Worm (Caenorhabditis elegans) whole organism, dauer: ENCODE measurements around the gene inx-1.

Experiments used
- unc-62 ChIP-seq: sonication (generic microtip); optimal IDR thresholded peaks from 2 replicates; lab custom pipeline; 2017; ENCODE audit warnings: missing biosample characterization, missing genetic modification reagents, missing genetic modification characterization

inx-1 gene

DNA sequence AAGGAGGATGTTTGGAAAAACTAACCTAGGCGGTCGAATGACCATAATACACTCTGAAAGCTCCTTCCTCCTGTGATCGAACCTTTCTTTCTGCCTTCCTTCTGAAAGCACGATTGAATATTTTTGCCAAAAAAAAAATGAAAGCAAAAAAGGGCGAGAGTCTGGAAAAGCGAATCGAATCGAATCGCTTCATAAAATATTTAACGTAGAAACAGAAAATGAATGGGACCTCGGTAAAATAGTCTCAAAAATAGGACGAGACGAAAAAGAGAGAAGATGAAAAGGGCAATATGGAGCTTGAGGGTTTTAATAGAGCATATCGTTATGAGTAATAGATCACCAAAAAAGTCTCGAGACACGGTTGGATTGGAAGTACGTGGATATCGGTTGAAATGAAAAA lies at the start of gene inx-1:
TSS of gene inx-1 (minus strand) at position 101 of the 400 bp plus-strand sequence.
- TF ChIP-seq unc-62 (GFP tag; lab: Kevin White, UChicago) = no peak

DNA sequence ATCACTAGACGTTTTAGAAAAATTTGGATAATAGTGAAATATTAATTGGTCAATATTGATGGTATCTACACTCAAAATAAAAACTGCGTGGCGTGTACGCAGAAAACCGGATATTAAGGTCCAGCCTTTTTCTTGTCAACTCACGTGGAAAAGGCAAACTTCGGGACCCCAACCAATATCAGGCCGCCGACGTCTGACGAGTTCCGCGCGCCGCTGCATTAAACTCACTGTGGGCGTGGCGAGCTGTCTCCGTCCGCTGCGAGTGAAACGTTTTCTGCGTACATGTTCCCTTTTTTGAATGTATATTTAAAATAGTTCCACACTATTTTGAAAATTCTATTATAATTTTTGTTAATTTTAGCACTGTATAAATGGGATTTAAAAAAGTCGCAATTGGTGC lies 49.7 kb upstream of the inx-1 start:
- TF ChIP-seq unc-62 (GFP tag; lab: Kevin White, UChicago) = no peak

DNA sequence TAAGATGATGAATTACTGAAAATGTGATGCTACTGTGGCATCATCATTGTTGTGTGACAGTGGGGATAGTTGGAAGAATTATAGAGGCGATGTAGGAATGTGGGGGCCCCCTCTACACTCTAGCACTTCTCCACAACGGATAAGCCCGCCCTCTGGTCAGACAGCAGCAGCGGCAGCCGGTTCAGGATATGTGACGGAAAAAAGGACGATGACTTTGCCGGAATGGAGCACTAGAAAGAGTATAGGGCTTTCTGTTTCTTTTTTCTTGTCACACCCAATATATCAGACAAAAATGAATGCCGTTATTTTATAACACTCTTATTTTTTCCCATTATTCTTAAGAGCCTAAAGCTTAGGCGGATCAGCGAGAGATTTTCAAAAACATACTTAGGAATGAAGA lies 49.3 kb upstream of the inx-1 start, which contains the start of gene tyra-2:
TSS of gene tyra-2 (minus strand) at position 101 of the 400 bp plus-strand sequence.
- no peak for TF ChIP-seq unc-62 (GFP tag; lab: Kevin White, UChicago)

DNA sequence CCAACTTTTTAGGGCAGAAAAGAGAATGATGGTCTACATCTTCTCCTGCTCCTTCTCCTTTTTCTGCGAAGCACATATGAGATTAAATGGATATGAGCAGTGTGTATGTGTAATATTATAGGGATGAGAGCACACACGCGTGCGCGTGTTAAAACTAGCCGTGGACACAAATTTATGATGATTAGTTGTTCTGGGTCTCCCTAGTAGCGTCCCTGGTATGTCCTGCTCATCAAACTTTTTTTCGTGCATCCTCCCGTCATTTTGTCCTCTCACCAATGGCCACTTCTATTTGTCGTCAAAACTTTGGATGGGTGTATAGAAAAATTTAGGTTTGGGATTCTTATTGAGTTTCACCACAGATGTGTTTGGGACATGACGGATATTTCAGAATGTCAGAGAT lies 45.7 kb upstream of the inx-1 start:
- TF ChIP-seq unc-62 (GFP tag; lab: Kevin White, UChicago) = no peak

DNA sequence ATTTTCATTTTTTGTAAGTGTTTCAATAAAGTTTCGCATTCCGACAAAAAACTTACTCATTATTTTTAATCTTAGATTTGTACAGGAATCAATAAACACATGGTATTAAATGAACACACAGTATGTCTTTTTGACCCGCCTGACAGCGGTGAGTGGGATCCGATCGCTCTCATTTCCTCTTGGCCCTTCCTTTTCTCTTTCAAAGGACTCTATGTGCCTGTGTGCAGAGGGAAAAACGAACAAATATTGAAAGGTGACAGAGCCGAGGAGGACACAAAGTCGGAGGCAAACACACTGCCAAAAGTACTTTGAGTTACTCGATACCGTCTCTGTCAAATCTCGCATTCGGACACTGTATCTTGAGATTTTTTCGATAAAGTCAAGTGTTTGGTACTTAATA lies 40.2 kb upstream of the inx-1 start, which contains the start of the genes F01E11.20 and tsp-16:
TSS of gene F01E11.20 (minus strand) at position 101 of the 400 bp plus-strand sequence.
TSS of gene tsp-16 (minus strand) at position 173 of the 400 bp plus-strand sequence.
- no peak for TF ChIP-seq unc-62 (GFP tag; lab: Kevin White, UChicago)

DNA sequence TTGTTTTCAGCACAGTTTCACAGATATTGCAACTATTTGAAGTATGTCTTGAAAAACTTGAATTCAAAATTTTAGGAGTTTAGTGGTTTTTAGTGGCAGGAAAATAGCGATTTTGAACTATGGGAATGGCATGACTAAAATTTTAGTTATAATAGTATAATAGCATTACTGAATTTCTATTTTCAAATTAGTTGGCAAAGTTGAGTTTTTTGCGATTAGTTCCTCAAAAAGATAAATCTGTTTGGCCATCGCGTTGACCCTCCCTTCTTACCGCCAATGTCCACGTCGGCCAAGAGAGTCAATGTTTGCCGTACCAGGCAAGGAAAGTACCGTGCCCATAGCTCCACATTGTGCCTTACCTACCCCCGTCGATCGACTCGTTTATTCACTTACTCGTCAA lies 35.2 kb upstream of the inx-1 start, which contains the start of gene ugt-57:
TSS of gene ugt-57 (plus strand) at position 301 of the 400 bp plus-strand sequence.
- no peak for TF ChIP-seq unc-62 (GFP tag; lab: Kevin White, UChicago)

DNA sequence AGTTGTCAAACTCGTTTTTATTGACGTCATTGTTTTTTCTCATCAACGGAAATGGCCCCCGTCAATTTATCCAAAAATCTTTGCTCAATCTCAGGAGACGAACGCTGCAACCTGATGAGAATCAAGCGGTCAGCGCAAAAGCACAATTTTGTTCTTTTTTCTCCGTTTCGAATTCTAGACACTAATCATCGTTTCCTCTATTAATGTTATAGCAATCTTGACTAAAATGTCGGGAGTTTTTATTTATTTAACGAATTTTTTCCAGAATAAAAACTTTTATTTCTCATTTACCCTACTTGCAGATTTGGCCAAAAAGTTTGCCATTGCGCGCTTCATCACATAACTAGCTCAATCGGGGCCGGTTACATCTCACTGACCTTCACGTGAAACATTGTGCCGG lies 33.1 kb upstream of the inx-1 start, which contains the start of gene F01E11.18:
TSS of gene F01E11.18 (plus strand) at position 301 of the 400 bp plus-strand sequence.
- TF ChIP-seq unc-62 (GFP tag; lab: Kevin White, UChicago) = no peak

DNA sequence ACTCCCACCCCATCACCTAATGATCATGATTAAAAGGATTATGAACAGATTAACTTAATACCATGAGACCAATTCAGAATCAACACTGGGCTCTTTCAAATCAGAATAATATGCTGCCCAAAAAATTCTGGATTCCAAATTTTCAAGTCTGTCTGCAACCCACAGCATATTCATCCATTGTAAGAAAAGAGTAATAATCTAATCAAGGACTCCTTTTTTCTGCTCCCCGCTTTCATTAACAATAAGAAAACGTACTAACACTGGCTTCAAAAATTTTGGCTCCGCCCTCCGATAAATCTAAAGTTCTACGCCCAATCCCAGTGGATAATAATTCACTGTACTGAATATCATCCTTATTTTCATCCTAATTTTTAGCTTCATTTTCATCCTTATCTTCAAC lies 32.0 kb upstream of the inx-1 start:
- TF ChIP-seq unc-62 (GFP tag; lab: Kevin White, UChicago) = no peak

DNA sequence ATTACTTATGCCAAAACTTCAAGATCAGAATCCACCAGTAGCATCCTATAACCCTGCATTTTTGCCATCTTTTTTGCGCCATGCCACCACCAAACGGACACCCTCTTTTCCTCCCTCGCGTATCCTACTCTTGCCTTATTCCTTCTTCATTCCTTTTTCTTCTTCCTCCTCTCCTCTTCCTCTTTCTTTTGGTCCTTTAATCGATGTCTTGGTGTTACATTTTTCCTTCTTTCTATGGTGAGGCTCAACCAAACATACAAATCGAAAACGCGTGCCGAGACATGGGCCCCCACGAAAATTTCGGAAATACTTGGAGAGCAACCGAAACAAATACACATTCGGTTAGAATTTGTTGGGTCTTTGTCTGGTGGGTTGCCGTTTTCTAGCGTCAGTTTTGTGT lies 15.1 kb upstream of the inx-1 start:
- no peak for TF ChIP-seq unc-62 (GFP tag; lab: Kevin White, UChicago)

DNA sequence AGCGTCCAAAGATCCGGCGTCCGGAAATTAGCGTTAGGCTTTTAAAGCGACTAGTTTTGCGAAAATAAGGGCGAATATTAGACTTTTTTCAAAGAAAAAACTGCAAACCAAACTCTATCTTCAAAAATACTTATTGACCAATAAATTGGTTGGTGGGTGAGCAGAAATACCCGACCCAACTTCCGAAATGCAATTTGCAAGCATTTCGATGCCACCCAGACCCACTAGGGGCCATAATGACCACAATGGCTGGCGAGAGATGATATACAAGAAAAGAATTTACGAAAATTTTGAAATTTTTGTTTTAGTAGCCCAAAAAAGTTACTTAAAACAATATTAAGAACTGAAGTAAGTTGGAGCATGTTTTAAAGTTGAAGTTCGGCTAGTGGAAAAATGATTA lies 13.9 kb upstream of the inx-1 start:
- no peak for TF ChIP-seq unc-62 (GFP tag; lab: Kevin White, UChicago)

DNA sequence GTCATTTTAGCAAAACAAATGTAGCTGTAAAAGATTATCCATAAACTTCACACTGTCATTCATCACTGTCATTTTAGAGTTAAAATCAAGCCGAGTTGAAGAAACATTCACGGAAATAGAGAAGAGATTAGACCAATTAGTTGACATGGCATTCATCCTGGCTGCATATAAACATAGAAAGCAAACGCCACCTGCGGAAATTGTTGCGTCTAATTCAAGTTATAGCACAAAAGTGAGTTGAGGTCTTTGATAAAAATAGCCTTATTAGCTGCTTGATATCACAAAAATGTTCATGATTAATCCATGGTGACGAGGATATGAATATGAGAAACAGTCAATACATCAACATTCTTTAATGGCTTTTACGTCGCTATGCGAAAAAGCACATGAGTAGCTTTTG lies 12.4 kb upstream of the inx-1 start:
- TF ChIP-seq unc-62 (GFP tag; lab: Kevin White, UChicago) = no peak

DNA sequence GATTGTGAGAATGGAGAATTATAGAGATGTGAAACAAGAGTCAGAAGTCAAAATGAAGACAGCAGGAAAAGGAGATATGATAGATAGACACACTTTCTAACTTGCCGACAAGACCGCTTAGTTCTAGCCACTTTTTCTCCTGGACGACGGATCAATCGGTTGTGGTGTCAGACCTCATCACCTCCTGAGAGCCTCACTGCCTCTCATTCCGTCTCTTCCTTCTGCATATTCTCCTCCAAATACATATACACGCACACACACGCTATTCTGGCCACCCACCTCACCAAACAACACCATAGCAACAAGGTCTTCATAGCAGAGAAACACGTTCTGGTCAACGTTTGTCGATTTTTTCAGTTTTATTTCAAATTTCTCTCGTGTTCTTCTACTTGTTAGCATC lies 10.9 kb upstream of the inx-1 start, which contains the start of gene F01E11.3:
TSS of gene F01E11.3 (plus strand) at position 301 of the 400 bp plus-strand sequence.
- no peak for TF ChIP-seq unc-62 (GFP tag; lab: Kevin White, UChicago)

DNA sequence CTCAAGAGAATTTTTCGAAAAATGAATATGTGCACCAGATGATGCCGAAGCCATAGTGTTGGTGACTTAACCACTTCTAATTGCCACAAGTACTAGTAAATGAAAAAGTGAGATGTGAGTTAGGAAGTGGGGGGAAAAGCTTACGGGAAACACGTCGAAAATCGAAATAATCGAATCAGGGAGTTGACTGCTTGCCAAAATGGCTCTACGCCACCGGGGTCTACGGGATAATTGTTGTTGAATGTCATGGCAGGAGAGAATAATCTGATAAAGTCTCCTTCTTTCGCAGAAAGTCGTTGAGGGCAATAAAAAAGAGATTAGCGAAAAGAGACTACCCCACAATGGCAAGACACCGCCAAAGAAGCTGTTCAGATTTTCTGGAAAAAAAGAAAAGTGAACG lies 7.6 kb upstream of the inx-1 start:
- no peak for TF ChIP-seq unc-62 (GFP tag; lab: Kevin White, UChicago)

DNA sequence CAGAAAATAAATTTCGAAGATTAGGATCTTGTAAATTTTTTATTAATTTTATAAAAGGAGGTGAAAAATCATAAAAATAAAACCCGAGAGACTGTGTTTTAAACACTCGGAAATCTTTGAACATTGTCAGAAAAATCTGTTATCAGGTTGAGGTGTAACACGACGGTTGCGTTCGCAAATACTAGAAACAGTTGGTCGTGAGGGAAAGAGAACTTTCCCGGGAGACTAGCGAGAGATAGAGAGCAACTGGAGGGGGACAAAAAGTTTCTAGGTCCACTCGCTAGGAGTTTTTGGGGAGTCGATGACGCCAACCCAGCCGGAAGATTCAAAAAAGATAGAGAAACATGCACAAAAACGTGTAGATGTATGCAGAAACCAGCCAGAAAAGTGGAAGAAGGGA lies 6.1 kb upstream of the inx-1 start:
- no peak for TF ChIP-seq unc-62 (GFP tag; lab: Kevin White, UChicago)

DNA sequence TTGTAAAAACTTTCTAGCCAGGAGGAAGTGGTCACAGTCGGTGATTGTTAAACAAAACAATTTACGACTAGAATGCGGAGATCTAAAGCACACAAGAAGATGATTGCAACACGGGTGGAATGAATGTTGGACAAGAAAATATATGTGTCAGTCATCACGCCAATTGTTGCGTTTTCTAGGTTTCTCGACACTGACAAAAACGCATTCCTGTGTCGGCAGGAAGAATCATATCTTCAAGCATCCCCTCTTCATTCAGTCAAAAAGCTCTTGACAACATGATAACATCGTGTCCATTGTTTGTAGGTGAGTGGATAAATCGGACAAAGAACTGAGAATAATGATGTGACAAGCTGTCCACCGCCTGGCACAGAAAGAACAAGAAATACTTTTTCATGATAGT lies 3.3 kb upstream of the inx-1 start:
- TF ChIP-seq unc-62 (GFP tag; lab: Kevin White, UChicago) = no peak

DNA sequence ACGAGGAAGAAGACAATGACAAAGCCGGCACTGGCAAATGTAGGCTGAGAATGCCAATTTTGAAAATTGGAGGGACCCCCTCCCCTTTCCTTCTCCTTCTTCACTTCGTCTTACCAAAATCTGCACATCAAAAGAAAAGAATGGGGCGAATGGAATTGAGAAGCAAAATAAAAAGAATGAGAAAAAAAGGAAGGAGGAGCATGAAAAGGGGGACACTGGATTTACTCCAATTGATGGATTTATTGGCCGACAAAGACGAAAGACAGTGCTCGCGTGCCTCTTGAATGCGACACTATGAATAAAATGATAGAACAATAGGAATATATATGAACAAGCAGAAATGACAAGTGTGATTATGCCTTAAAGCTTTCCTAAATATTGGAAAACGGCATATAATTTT lies 2.7 kb upstream of the inx-1 start:
- TF ChIP-seq unc-62 (GFP tag; lab: Kevin White, UChicago) = no peak

DNA sequence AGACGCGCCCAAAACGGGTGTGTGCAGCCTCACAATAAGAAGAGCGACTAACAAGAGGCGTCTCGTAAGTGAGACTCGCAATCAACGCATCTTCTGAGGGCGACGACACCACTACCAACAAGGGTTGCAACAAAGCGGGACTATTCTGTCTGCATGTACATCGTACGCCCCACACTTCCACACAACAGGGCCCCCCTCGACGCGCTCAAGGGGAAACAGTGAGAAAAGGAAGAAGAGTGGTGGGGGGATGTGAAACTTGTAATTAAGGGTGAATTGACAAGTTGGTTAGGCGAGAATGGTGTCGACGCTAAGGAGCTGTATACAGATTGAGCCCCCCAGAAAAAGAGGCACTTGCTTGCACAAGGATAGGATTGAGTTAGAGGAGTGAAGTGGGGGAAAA lies 2.9 kb downstream of the inx-1 start:
- TF ChIP-seq unc-62 (GFP tag; lab: Kevin White, UChicago) = no peak

DNA sequence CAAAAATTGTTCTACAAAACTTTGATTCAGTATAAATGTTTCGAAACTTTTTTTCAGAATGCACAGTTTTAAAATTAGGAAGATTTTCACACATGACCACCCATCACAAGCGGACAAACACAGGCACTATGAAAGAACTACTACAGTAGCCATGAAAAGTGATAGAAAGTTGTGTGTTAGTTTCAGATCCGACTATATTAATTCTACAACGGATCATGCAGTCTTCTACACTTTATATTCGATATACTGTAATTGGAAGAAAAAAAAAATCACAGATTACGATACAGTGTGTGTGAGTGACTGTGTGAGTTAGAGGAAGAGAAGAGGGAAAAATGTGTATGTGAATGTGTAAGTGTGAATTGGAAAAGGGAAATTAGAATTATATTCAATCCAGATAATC lies 9.4 kb downstream of the inx-1 start:
- no peak for TF ChIP-seq unc-62 (GFP tag; lab: Kevin White, UChicago)
